Worm (Caenorhabditis elegans) whole organism, mixed stage, embryonic: ENCODE measurements around the gene F36F12.2.

Source experiments
- bed-3 ChIP-seq: fragments of 200-800 bp; sonication (Bioruptor generic); optimal IDR thresholded peaks from 3 replicates; lab custom pipeline; 2018; ENCODE audit warnings: mild to moderate bottlenecking, missing genetic modification characterization, moderate library complexity, missing compliant biosample characterization
- blmp-1 ChIP-seq: fragments of 150-350 bp; optimal IDR thresholded peaks from 2 replicates; lab custom pipeline; 2014; ENCODE audit warnings: missing biosample characterization, missing genetic modification characterization
- ceh-39 ChIP-seq: fragments of 150-350 bp; optimal IDR thresholded peaks from 2 replicates; lab custom pipeline; 2014; ENCODE audit warnings: missing biosample characterization, missing genetic modification characterization
- ceh-43 ChIP-seq: fragments of 200-800 bp; sonication (Bioruptor generic); optimal IDR thresholded peaks from 2 replicates; lab custom pipeline; 2018; ENCODE audit warnings: mild to moderate bottlenecking, missing genetic modification characterization, moderate library complexity, missing compliant biosample characterization
- ceh-83 ChIP-seq: fragments of 200-800 bp; sonication (Bioruptor generic); optimal IDR thresholded peaks from 2 replicates; lab custom pipeline; 2018; ENCODE audit warnings: mild to moderate bottlenecking, missing genetic modification characterization, missing compliant biosample characterization
- ces-1 ChIP-seq: fragments of 150-350 bp; optimal IDR thresholded peaks from 2 replicates; lab custom pipeline; 2014; ENCODE audit warnings: missing biosample characterization, missing genetic modification reagents, missing genetic modification characterization
- cnd-1 ChIP-seq: fragments of 200-800 bp; sonication (Bioruptor generic); optimal IDR thresholded peaks from 2 replicates; lab custom pipeline; 2018; ENCODE audit warnings: mild to moderate bottlenecking, missing genetic modification characterization, missing compliant biosample characterization
- drap-1 ChIP-seq: fragments of 200-800 bp; sonication (Bioruptor generic); optimal IDR thresholded peaks from 3 replicates; lab custom pipeline; 2018; ENCODE audit warnings: mild to moderate bottlenecking, missing genetic modification characterization, missing compliant biosample characterization
- elt-1 ChIP-seq: sonication (generic microtip); optimal IDR thresholded peaks from 2 replicates; lab custom pipeline; 2017; ENCODE audit warnings: missing genetic modification characterization, mild to moderate bottlenecking, missing compliant biosample characterization, antibody characterized with exemption, moderate library complexity, borderline replicate concordance; ENCODE audit not compliant: insufficient read depth
- elt-3 ChIP-seq: fragments of 150-350 bp; optimal IDR thresholded peaks from 2 replicates; lab custom pipeline; 2014; ENCODE audit warnings: missing biosample characterization, missing genetic modification characterization
- ham-2 ChIP-seq: fragments of 200-800 bp; sonication (Bioruptor generic); optimal IDR thresholded peaks from 2 replicates; lab custom pipeline; 2018; ENCODE audit warnings: mild to moderate bottlenecking, missing genetic modification characterization, missing compliant biosample characterization
- hlh-1 ChIP-seq: fragments of 150-350 bp; optimal IDR thresholded peaks from 2 replicates; lab custom pipeline; 2014; ENCODE audit warnings: missing biosample characterization, missing genetic modification reagents, missing genetic modification characterization
- lin-13 ChIP-seq: fragments of 150-350 bp; optimal IDR thresholded peaks from 2 replicates; lab custom pipeline; 2014; ENCODE audit warnings: missing biosample characterization, missing genetic modification characterization
- lin-32 ChIP-seq: fragments of 200-800 bp; sonication (Bioruptor generic); optimal IDR thresholded peaks from 2 replicates; lab custom pipeline; 2018; ENCODE audit warnings: mild to moderate bottlenecking, missing genetic modification characterization, missing compliant biosample characterization
- lsy-2 ChIP-seq: fragments of 150-350 bp; optimal IDR thresholded peaks from 2 replicates; lab custom pipeline; 2014; ENCODE audit warnings: missing biosample characterization, missing genetic modification characterization
- mab-5 ChIP-seq: fragments of 150-350 bp; optimal IDR thresholded peaks from 2 replicates; lab custom pipeline; 2014; ENCODE audit warnings: missing biosample characterization, missing genetic modification characterization
- mep-1 ChIP-seq: fragments of 150-350 bp; optimal IDR thresholded peaks from 2 replicates; lab custom pipeline; 2017; ENCODE audit warnings: missing biosample characterization, missing genetic modification reagents, missing genetic modification characterization, inconsistent platforms
- mls-2 ChIP-seq: sonication (generic microtip); optimal IDR thresholded peaks from 2 replicates; lab custom pipeline; 2016; ENCODE audit warnings: mild to moderate bottlenecking, missing genetic modification characterization, moderate library complexity, missing compliant biosample characterization
- nhr-12 ChIP-seq: fragments of 150-350 bp; optimal IDR thresholded peaks from 2 replicates; lab custom pipeline; 2014; ENCODE audit warnings: missing biosample characterization, missing genetic modification characterization
- nhr-2 ChIP-seq: fragments of 150-350 bp; optimal IDR thresholded peaks from 2 replicates; lab custom pipeline; 2014; ENCODE audit warnings: missing biosample characterization, missing genetic modification characterization
- nhr-237 ChIP-seq: fragments of 150-350 bp; optimal IDR thresholded peaks from 2 replicates; lab custom pipeline; 2014; ENCODE audit warnings: missing biosample characterization, missing genetic modification characterization
- nhr-28 ChIP-seq: fragments of 150-350 bp; optimal IDR thresholded peaks from 2 replicates; lab custom pipeline; 2014; ENCODE audit warnings: missing biosample characterization, missing genetic modification characterization
- nhr-76 ChIP-seq: sonication (generic microtip); optimal IDR thresholded peaks from 2 replicates; lab custom pipeline; 2017; ENCODE audit warnings: missing biosample characterization, missing genetic modification characterization
- pha-4 ChIP-seq: fragments of 150-350 bp; optimal IDR thresholded peaks from 2 replicates; lab custom pipeline; 2018; ENCODE audit warnings: missing biosample characterization, missing genetic modification reagents, missing genetic modification characterization
- sptf-1 ChIP-seq: sonication (generic microtip); optimal IDR thresholded peaks from 2 replicates; lab custom pipeline; 2017; ENCODE audit warnings: mild to moderate bottlenecking, missing genetic modification characterization, moderate library complexity, missing compliant biosample characterization
- tbx-8 ChIP-seq: fragments of 200-800 bp; sonication (Bioruptor generic); optimal IDR thresholded peaks from 2 replicates; lab custom pipeline; 2018; ENCODE audit warnings: mild to moderate bottlenecking, missing genetic modification characterization, moderate library complexity, missing compliant biosample characterization
- unc-120 ChIP-seq: sonication (generic microtip); optimal IDR thresholded peaks from 2 replicates; lab custom pipeline; 2017; ENCODE audit warnings: missing genetic modification characterization, missing compliant biosample characterization; ENCODE audit not compliant: poor library complexity, severe bottlenecking
- unc-39 ChIP-seq: fragments of 150-350 bp; optimal IDR thresholded peaks from 2 replicates; lab custom pipeline; 2014; ENCODE audit warnings: missing biosample characterization, missing genetic modification characterization
- unc-62 ChIP-seq: fragments of 150-350 bp; optimal IDR thresholded peaks from 2 replicates; lab custom pipeline; 2014; ENCODE audit warnings: missing biosample characterization, missing genetic modification reagents, missing genetic modification characterization
- zip-8 ChIP-seq: fragments of 150-350 bp; optimal IDR thresholded peaks from 2 replicates; lab custom pipeline; 2014; ENCODE audit warnings: missing biosample characterization, missing genetic modification characterization

The F36F12.2 gene

ce11 chrV:2055765-2056504 lies 39.2 kb downstream of the F36F12.2 start:
- TF ChIP-seq lin-13 (tag; lab: Kevin White, UChicago) (no peak), nhr-2 (tag; lab: Kevin White, UChicago) (no peak), sptf-1 (no peak), mls-2 (tag; lab: Kevin White, UChicago) (no peak), ces-1 (GFP tag; lab: Kevin White, UChicago) (no peak), ham-2 (GFP tag; lab: Kevin White, UChicago) (no peak)

- TF ChIP-seq unc-62 (no peak), mls-2 (tag; lab: Kevin White, UChicago) (no peak), nhr-28 (tag; lab: Kevin White, UChicago) (no peak), elt-1 (tag; lab: Kevin White, UChicago) (no peak), sptf-1 (no peak), unc-39 (tag; lab: Kevin White, UChicago) (no peak), lsy-2 (tag; lab: Kevin White, UChicago) (no peak), nhr-237 (no peak), ceh-43 (GFP tag; lab: Kevin White, UChicago) (no peak), blmp-1 (tag; lab: Kevin White, UChicago) (no peak), elt-3 (tag; lab: Kevin White, UChicago) (no peak), pha-4 (no peak), ceh-39 (tag; lab: Kevin White, UChicago) (no peak), nhr-2 (tag; lab: Kevin White, UChicago) (no peak), tbx-8 (GFP tag; lab: Kevin White, UChicago) (no peak), nhr-76 (tag; lab: Kevin White, UChicago) (no peak), mab-5 (tag; lab: Kevin White, UChicago) (no peak), hlh-1 (tag; lab: Kevin White, UChicago) (no peak)
Observed at ce11 chrV:2054254-2054653, 40.9 kb downstream of the F36F12.2 start.

- no peak for TF ChIP-seq sptf-1
- no peak for TF ChIP-seq nhr-28 (tag; lab: Kevin White, UChicago)
- TF ChIP-seq zip-8 (tag; lab: Kevin White, UChicago) = no peak
- no peak for TF ChIP-seq bed-3 (GFP tag; lab: Kevin White, UChicago)
- TF ChIP-seq nhr-2 (tag; lab: Kevin White, UChicago) = no peak
- no peak for TF ChIP-seq blmp-1 (tag; lab: Kevin White, UChicago)
- no peak for TF ChIP-seq hlh-1 (tag; lab: Kevin White, UChicago)
- TF ChIP-seq unc-62 = no peak
- TF ChIP-seq ceh-39 (tag; lab: Kevin White, UChicago) = no peak
- TF ChIP-seq nhr-76 (tag; lab: Kevin White, UChicago) = no peak
- TF ChIP-seq mls-2 (tag; lab: Kevin White, UChicago) = no peak
- no peak for TF ChIP-seq elt-3 (tag; lab: Kevin White, UChicago)
Observed at ce11 chrV:2053509-2053908, 41.6 kb downstream of the F36F12.2 start, which contains the start of gene comt-5. comt-5 (minus strand) TSS chrV:2053609.

ce11 chrV:2051507-2051906 lies 43.6 kb downstream of the F36F12.2 start, which contains the start of gene Y40B10A.11:
Y40B10A.11 (minus strand) TSS chrV:2051607.
- no peak for TF ChIP-seq lin-32
- TF ChIP-seq unc-62 = no peak
- no peak for TF ChIP-seq mls-2 (tag; lab: Kevin White, UChicago)
- no peak for TF ChIP-seq nhr-2 (tag; lab: Kevin White, UChicago)
- no peak for TF ChIP-seq unc-39 (tag; lab: Kevin White, UChicago)
- no peak for TF ChIP-seq drap-1 (GFP tag; lab: Kevin White, UChicago)
- TF ChIP-seq nhr-12 (tag; lab: Kevin White, UChicago) = no peak
- TF ChIP-seq mab-5 (tag; lab: Kevin White, UChicago) = no peak
- no peak for TF ChIP-seq ceh-43 (GFP tag; lab: Kevin White, UChicago)
- TF ChIP-seq sptf-1 = no peak
- no peak for TF ChIP-seq zip-8 (tag; lab: Kevin White, UChicago)
- no peak for TF ChIP-seq cnd-1 (tag; lab: Kevin White, UChicago)
- TF ChIP-seq ceh-83 = no peak
- TF ChIP-seq mep-1 (tag; lab: Kevin White, UChicago) = no peak
- TF ChIP-seq lsy-2 (tag; lab: Kevin White, UChicago) = no peak
- no peak for TF ChIP-seq bed-3 (GFP tag; lab: Kevin White, UChicago)
- no peak for TF ChIP-seq ceh-39 (tag; lab: Kevin White, UChicago)
- no peak for TF ChIP-seq unc-120 (tag; lab: Kevin White, UChicago)
